Worm (Caenorhabditis elegans) whole organism, late embryonic: ENCODE data around the gene pcp-4.

Experiments
- elt-2 ChIP-seq: sonication (generic microtip); optimal IDR thresholded peaks from 2 replicates; lab custom pipeline; 2016; ENCODE audit warnings: missing genetic modification reagents, missing genetic modification characterization, missing compliant biosample characterization
- hlh-15 ChIP-seq: sonication (generic microtip); optimal IDR thresholded peaks from 2 replicates; lab custom pipeline; 2016; ENCODE audit warnings: missing genetic modification characterization, missing compliant biosample characterization
- pax-1 ChIP-seq: fragments of 150-350 bp; optimal IDR thresholded peaks from 2 replicates; lab custom pipeline; 2014; ENCODE audit warnings: missing biosample characterization, missing genetic modification characterization
- pqm-1 ChIP-seq: sonication (generic microtip); optimal IDR thresholded peaks from 2 replicates; lab custom pipeline; 2016; ENCODE audit warnings: missing genetic modification characterization, missing compliant biosample characterization
- unc-3 ChIP-seq, 2 experiments: fragments of 200-800 bp in 1 of 2; sonication (Bioruptor generic) in 1 of 2; sonication (generic microtip) in 1 of 2; conservative IDR thresholded peaks in 1 of 2; optimal IDR thresholded peaks in 1 of 2; 2 replicates each; pipeline versions ENCODE4 v1.3.6 to Lab custom; 2016 to 2022; ENCODE audit warnings: missing compliant biosample characterization in 2 of 2, missing genetic modification characterization in 2 of 2, missing genetic modification reagents in 1 of 2

ce11 chrV:19848014-19848413, 17.2 kb upstream of the pcp-4 start, which contains the start of gene Y116F11B.7:
- no peak for TF ChIP-seq pax-1 (tag; lab: Kevin White, UChicago)
- no peak for TF ChIP-seq pqm-1
- TF ChIP-seq elt-2 (tag; lab: Kevin White, UChicago), result no peak
- no peak for TF ChIP-seq unc-3 (GFP tag; conservative IDR thresholded peaks at IDR 0.05; lab: Robert Waterston, UW)
- no peak for TF ChIP-seq unc-3 (tag; optimal IDR thresholded peaks at IDR 0.05; lab: Kevin White, UChicago)
- no peak for TF ChIP-seq hlh-15 (tag; lab: Kevin White, UChicago)
